Fruit fly (Drosophila melanogaster) whole organism: ENCODE data around the gene TwdlZ.

Source experiments
- CG8478 ChIP-seq: fragments of >200 bp; optimal IDR thresholded peaks from 2 replicates; lab custom pipeline; 2018; ENCODE audit warnings: inconsistent platforms
- psq ChIP-seq: fragments of >200 bp; optimal IDR thresholded peaks from 2 replicates; lab custom pipeline; 2017

DNA sequence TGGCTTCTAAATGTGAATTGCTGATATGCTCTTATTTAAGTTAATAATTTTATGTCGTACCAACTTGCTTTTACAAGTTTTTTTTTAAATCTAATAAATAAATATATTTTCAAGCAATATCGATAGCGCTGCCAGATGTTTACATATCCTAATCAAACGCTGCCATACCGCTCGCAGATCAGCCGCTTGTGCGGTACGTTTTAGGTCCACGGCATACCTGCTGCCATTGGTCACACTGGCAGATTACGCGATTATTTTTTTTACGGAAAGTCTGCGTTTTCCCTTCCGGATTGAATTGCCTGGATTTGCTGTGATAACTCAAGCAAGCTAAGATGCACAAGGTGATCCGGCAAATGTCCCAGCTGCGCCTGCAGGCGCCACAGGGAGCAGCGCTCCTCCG is 45.8 kb downstream of the TwdlZ start, which contains the start of gene mRpL22:
- TF ChIP-seq psq (lab: Kevin White, UChicago) (no peak), CG8478 (lab: Kevin White, UChicago) (no peak)
